Fruit fly (Drosophila melanogaster) whole organism, embryonic: ENCODE results near the gene ATPsynepsilonL.

Source experiments
- Bgb ChIP-seq: fragments of 200-800 bp; sonication (Bioruptor generic); IDR thresholded peaks from 2 replicates; pipeline ENCODE4 v1.3.6; 2022; ENCODE audit warnings: missing biosample characterization, missing genetic modification characterization; ENCODE audit not compliant: partially characterized antibody
- Bteb2 ChIP-seq: fragments of 200-800 bp; sonication (Bioruptor generic); optimal IDR thresholded peaks from 2 replicates; lab custom pipeline; 2016; ENCODE audit warnings: missing biosample characterization, missing genetic modification characterization
- CG10147 ChIP-seq: fragments of 200-800 bp; sonication (Bioruptor generic); optimal IDR thresholded peaks from 2 replicates; lab custom pipeline; 2019; ENCODE audit warnings: missing biosample characterization, mild to moderate bottlenecking, missing genetic modification characterization, moderate library complexity
- CG10979 ChIP-seq: fragments of 200-800 bp; sonication (Bioruptor generic); optimal IDR thresholded peaks from 2 replicates; lab custom pipeline; 2018; ENCODE audit warnings: missing biosample characterization, mild to moderate bottlenecking, missing genetic modification characterization, moderate library complexity
- CG11504 ChIP-seq: fragments of 200-800 bp; sonication (Bioruptor generic); optimal IDR thresholded peaks from 3 replicates; lab custom pipeline; 2019; ENCODE audit warnings: missing biosample characterization, mild to moderate bottlenecking, missing genetic modification characterization, moderate library complexity
- CG12236 ChIP-seq: fragments of 200-800 bp; sonication (Bioruptor generic); optimal IDR thresholded peaks from 2 replicates; lab custom pipeline; 2016; ENCODE audit warnings: missing biosample characterization, missing genetic modification characterization
- CG12744 ChIP-seq: fragments of 200-800 bp; sonication (Bioruptor generic); optimal IDR thresholded peaks from 2 replicates; lab custom pipeline; 2016; ENCODE audit warnings: missing biosample characterization, missing genetic modification characterization
- CG14441 ChIP-seq: fragments of 200-800 bp; sonication (Bioruptor generic); IDR thresholded peaks from 2 replicates; pipeline ENCODE4 v1.3.6; 2022; ENCODE audit warnings: missing biosample characterization, missing genetic modification characterization
- CG15269 ChIP-seq: fragments of 200-800 bp; sonication (Bioruptor generic); optimal IDR thresholded peaks from 2 replicates; lab custom pipeline; 2018; ENCODE audit warnings: missing biosample characterization, mild to moderate bottlenecking, missing genetic modification characterization, moderate library complexity
- CG17186 ChIP-seq: fragments of 200-800 bp; sonication (Bioruptor generic); optimal IDR thresholded peaks from 3 replicates; lab custom pipeline; 2017; ENCODE audit warnings: missing biosample characterization, missing genetic modification reagents, missing genetic modification characterization
- CG18476 ChIP-seq: fragments of 200-800 bp; sonication (Bioruptor generic); optimal IDR thresholded peaks from 2 replicates; lab custom pipeline; 2016; ENCODE audit warnings: missing biosample characterization, mild to moderate bottlenecking, missing genetic modification characterization
- CG2120 ChIP-seq: fragments of 200-800 bp; sonication (Bioruptor generic); optimal IDR thresholded peaks from 3 replicates; lab custom pipeline; 2016; ENCODE audit warnings: missing biosample characterization, missing genetic modification characterization
- CG5180 ChIP-seq: fragments of 200-800 bp; sonication (Bioruptor generic); optimal IDR thresholded peaks from 3 replicates; lab custom pipeline; 2017; ENCODE audit warnings: missing biosample characterization, missing genetic modification characterization, mild to moderate bottlenecking, moderate library complexity, missing genetic modification reagents
- CG6813 ChIP-seq: fragments of 200-800 bp; sonication (Bioruptor generic); optimal IDR thresholded peaks from 2 replicates; lab custom pipeline; 2017; ENCODE audit warnings: missing biosample characterization, missing genetic modification characterization, mild to moderate bottlenecking, moderate library complexity, missing genetic modification reagents
- CG7357 ChIP-seq: fragments of 200-800 bp; sonication (Bioruptor generic); IDR thresholded peaks from 3 replicates; pipeline ENCODE4 v1.3.6; 2022; ENCODE audit warnings: missing biosample characterization, missing genetic modification characterization
- CkIIα-i1 ChIP-seq: fragments of 200-800 bp; sonication (Bioruptor generic); IDR thresholded peaks from 2 replicates; pipeline ENCODE4 v1.3.6; 2022; ENCODE audit warnings: missing biosample characterization, missing genetic modification characterization
- CoRest ChIP-seq: fragments of 200-800 bp; sonication (Bioruptor generic); optimal IDR thresholded peaks from 3 replicates; lab custom pipeline; 2018; ENCODE audit warnings: missing biosample characterization, mild to moderate bottlenecking, missing genetic modification characterization, moderate library complexity
- Dek ChIP-seq: fragments of 200-800 bp; sonication (Bioruptor generic); optimal IDR thresholded peaks from 3 replicates; lab custom pipeline; 2019; ENCODE audit warnings: missing biosample characterization, mild to moderate bottlenecking, missing genetic modification characterization, moderate library complexity
- GATAe ChIP-seq: fragments of 200-800 bp; sonication (Bioruptor generic); conservative IDR thresholded peaks from 2 replicates; pipeline ENCODE4 v1.3.6; 2022; ENCODE audit warnings: missing biosample characterization, missing genetic modification characterization
- Gsc ChIP-seq: fragments of 200-800 bp; sonication (Bioruptor generic); IDR thresholded peaks from 2 replicates; pipeline ENCODE4 v1.3.6; 2022; ENCODE audit warnings: missing biosample characterization, missing genetic modification characterization
- HHEX ChIP-seq: fragments of 200-800 bp; sonication (Bioruptor generic); optimal IDR thresholded peaks from 3 replicates; lab custom pipeline; 2017; ENCODE audit warnings: missing biosample characterization, mild to moderate bottlenecking, missing genetic modification characterization, missing genetic modification reagents
- Hr3 ChIP-seq: fragments of 200-800 bp; sonication (Bioruptor generic); optimal IDR thresholded peaks from 3 replicates; lab custom pipeline; 2016; ENCODE audit warnings: missing biosample characterization, missing genetic modification characterization
- Hr39 ChIP-seq: fragments of >200 bp; optimal IDR thresholded peaks from 2 replicates; lab custom pipeline; 2017
- Kr ChIP-seq: fragments of 200-800 bp; sonication (Bioruptor generic); optimal IDR thresholded peaks from 2 replicates; lab custom pipeline; 2017; ENCODE audit warnings: missing biosample characterization, mild to moderate bottlenecking, missing genetic modification characterization
- MESR4 ChIP-seq: fragments of 200-800 bp; sonication (Bioruptor generic); optimal IDR thresholded peaks from 2 replicates; lab custom pipeline; 2018; ENCODE audit warnings: missing biosample characterization, mild to moderate bottlenecking, missing genetic modification characterization, moderate library complexity
- Myb ChIP-seq: fragments of 200-800 bp; sonication (Bioruptor generic); optimal IDR thresholded peaks from 2 replicates; lab custom pipeline; 2016; ENCODE audit warnings: missing biosample characterization, missing genetic modification characterization
- NC2β ChIP-seq: fragments of 200-800 bp; sonication (Bioruptor generic); optimal IDR thresholded peaks from 2 replicates; lab custom pipeline; 2016; ENCODE audit warnings: missing biosample characterization, missing genetic modification characterization
- Nf-YB ChIP-seq: fragments of 200-800 bp; sonication (Bioruptor generic); optimal IDR thresholded peaks from 3 replicates; lab custom pipeline; 2019; ENCODE audit warnings: missing biosample characterization, mild to moderate bottlenecking, missing genetic modification characterization, moderate library complexity
- Stat92E ChIP-seq, 3 experiments: fragments of >200 bp in 2 of 3; fragments of 200-800 bp in 1 of 3; sonication (Bioruptor generic) in 1 of 3; optimal IDR thresholded peaks; 2 replicates each; lab custom pipeline; 2017 to 2019; ENCODE audit warnings: missing biosample characterization in 3 of 3, missing genetic modification characterization in 3 of 3, mild to moderate bottlenecking in 1 of 3, moderate library complexity in 1 of 3
- YL-1 ChIP-seq: fragments of 200-800 bp; sonication (Bioruptor generic); optimal IDR thresholded peaks from 3 replicates; lab custom pipeline; 2017; ENCODE audit warnings: missing biosample characterization, mild to moderate bottlenecking, missing genetic modification characterization
- ab ChIP-seq: fragments of 200-800 bp; sonication (Bioruptor generic); optimal IDR thresholded peaks from 2 replicates; lab custom pipeline; 2016; ENCODE audit warnings: missing biosample characterization, missing genetic modification characterization
- al ChIP-seq: fragments of 200-800 bp; sonication (Bioruptor generic); IDR thresholded peaks from 2 replicates; pipeline ENCODE4 v1.3.6; 2022; ENCODE audit warnings: missing biosample characterization, missing genetic modification characterization
- aop ChIP-seq: fragments of 200-800 bp; sonication (Bioruptor generic); IDR thresholded peaks from 2 replicates; pipeline ENCODE4 v1.3.6; 2022; ENCODE audit warnings: missing biosample characterization, missing genetic modification characterization
- bsh ChIP-seq, 2 experiments: fragments of 200-800 bp; sonication (Bioruptor generic); optimal IDR thresholded peaks; 2 replicates each; lab custom pipeline; 2017 to 2018; ENCODE audit warnings: mild to moderate bottlenecking in 2 of 2, missing biosample characterization in 2 of 2, missing genetic modification characterization in 2 of 2, moderate library complexity in 1 of 2
- chm ChIP-seq: fragments of 200-800 bp; sonication (Bioruptor generic); IDR thresholded peaks from 2 replicates; pipeline ENCODE4 v1.3.6; 2022; ENCODE audit warnings: missing biosample characterization, missing genetic modification characterization
- dm ChIP-seq: fragments of 200-800 bp; sonication (Bioruptor generic); optimal IDR thresholded peaks from 3 replicates; lab custom pipeline; 2016; ENCODE audit warnings: missing biosample characterization, missing genetic modification characterization
- gfzf ChIP-seq: fragments of 200-800 bp; sonication (Bioruptor generic); optimal IDR thresholded peaks from 2 replicates; lab custom pipeline; 2016; ENCODE audit warnings: missing biosample characterization, mild to moderate bottlenecking, missing genetic modification characterization, moderate library complexity
- grn ChIP-seq: fragments of 200-800 bp; sonication (Bioruptor generic); optimal IDR thresholded peaks from 3 replicates; lab custom pipeline; 2017; ENCODE audit warnings: missing biosample characterization, missing genetic modification characterization
- gsb-n ChIP-seq: fragments of 200-800 bp; sonication (Bioruptor generic); optimal IDR thresholded peaks from 3 replicates; lab custom pipeline; 2018; ENCODE audit warnings: missing biosample characterization, mild to moderate bottlenecking, missing genetic modification characterization
- gt ChIP-seq: fragments of 200-800 bp; sonication (Bioruptor generic); IDR thresholded peaks from 2 replicates; pipeline ENCODE4 v1.3.6; 2022; ENCODE audit warnings: missing biosample characterization, missing genetic modification characterization
- hb ChIP-seq: fragments of 200-800 bp; sonication (Bioruptor generic); IDR thresholded peaks from 3 replicates; pipeline ENCODE4 v1.3.6; 2022; ENCODE audit warnings: missing biosample characterization, missing genetic modification characterization; ENCODE audit not compliant: partially characterized antibody
- luna ChIP-seq: fragments of 200-800 bp; sonication (Bioruptor generic); optimal IDR thresholded peaks from 2 replicates; lab custom pipeline; 2016; ENCODE audit warnings: missing biosample characterization, missing genetic modification characterization
- mirr ChIP-seq: fragments of 200-800 bp; sonication (Bioruptor generic); optimal IDR thresholded peaks from 3 replicates; lab custom pipeline; 2018; ENCODE audit warnings: missing biosample characterization, mild to moderate bottlenecking, missing genetic modification characterization
- prd ChIP-seq, 3 experiments: fragments of >200 bp in 2 of 3; fragments of 200-800 bp in 1 of 3; sonication (Bioruptor generic) in 1 of 3; optimal IDR thresholded peaks in 2 of 3; IDR thresholded peaks in 1 of 3; 2 replicates in 2 of 3; 3 replicates in 1 of 3; pipeline versions ENCODE4 v1.3.6 to Lab custom; 2017 to 2022; ENCODE audit warnings: missing biosample characterization in 1 of 3, missing genetic modification characterization in 1 of 3
- row ChIP-seq: fragments of 200-800 bp; sonication (Bioruptor generic); IDR thresholded peaks from 3 replicates; pipeline ENCODE4 v1.3.6; 2022; ENCODE audit warnings: missing biosample characterization, missing genetic modification characterization
- sob ChIP-seq: fragments of 200-800 bp; sonication (Bioruptor generic); IDR thresholded peaks from 2 replicates; pipeline ENCODE4 v1.3.6; 2022; ENCODE audit warnings: missing biosample characterization, missing genetic modification characterization
- stwl ChIP-seq: fragments of 200-800 bp; sonication (Bioruptor generic); optimal IDR thresholded peaks from 3 replicates; lab custom pipeline; 2018; ENCODE audit warnings: missing biosample characterization, mild to moderate bottlenecking, missing genetic modification characterization, moderate library complexity
- z ChIP-seq: fragments of 200-800 bp; sonication (Bioruptor generic); IDR thresholded peaks from 3 replicates; pipeline ENCODE4 v1.3.6; 2022; ENCODE audit warnings: missing biosample characterization, missing genetic modification characterization

The ATPsynepsilonL gene

dm6 chr3R:10144103-10144998 lies 22.8 kb downstream of the ATPsynepsilonL start, which contains the start of the genes TAF1B and Invadolysin (continued):
- TF ChIP-seq grn (GFP tag; lab: Kevin White, UChicago), result peak; percentile 65
- TF ChIP-seq gfzf (GFP tag; lab: Kevin White, UChicago), result peak; percentile 99
- peak; percentile 51 for TF ChIP-seq CG10147
- TF ChIP-seq Nf-YB (GFP tag; lab: Kevin White, UChicago), result peak; percentile 19
- peak; percentile 46 for TF ChIP-seq NC2β (GFP tag; lab: Kevin White, UChicago)
- peak; percentile 8 for TF ChIP-seq CG6813 (GFP tag; lab: Kevin White, UChicago)
- TF ChIP-seq bsh (GFP tag; optimal IDR thresholded peaks at IDR 0.05; lab: Kevin White, UChicago), result peak in 1 of 2 experiments; percentile 31
- peak; percentile 48 for TF ChIP-seq Kr (GFP tag; lab: Kevin White, UChicago)
- TF ChIP-seq sob (GFP tag; lab: Robert Waterston, UW), result peak; percentile 53; the same call in 1 of the 2 replicates
- TF ChIP-seq chm, result peak; percentile 41; the same call in 1 of the 2 replicates
- TF ChIP-seq CG11504, result peak; percentile 61
- no peak for TF ChIP-seq luna (GFP tag; lab: Kevin White, UChicago)
- TF ChIP-seq dm (GFP tag; lab: Kevin White, UChicago), result peak; percentile 15
- no peak for TF ChIP-seq al (GFP tag; lab: Robert Waterston, UW)
- TF ChIP-seq CG17186 (GFP tag; lab: Kevin White, UChicago), result peak; percentile 38
- TF ChIP-seq Stat92E (GFP tag; optimal IDR thresholded peaks at IDR 0.05; lab: Kevin White, UChicago), result peak in 1 of 3 experiments; percentile 35
- TF ChIP-seq gsb-n (tag; lab: Kevin White, UChicago), result peak; percentile 55
- no peak for TF ChIP-seq CG7357 (GFP tag; lab: Robert Waterston, UW)
- TF ChIP-seq CG10979 (tag; lab: Kevin White, UChicago), result peak; percentile 8
- TF ChIP-seq gt (GFP tag; lab: Robert Waterston, UW), result no peak
- TF ChIP-seq CG2120, result peak; percentile 69
- peak; percentile 31 for TF ChIP-seq CG15269 (tag; lab: Kevin White, UChicago)
- peak; percentile 67 for TF ChIP-seq YL-1 (GFP tag; lab: Kevin White, UChicago)
- no peak for TF ChIP-seq CkIIα-i1 (GFP tag; lab: Robert Waterston, UW)
- TF ChIP-seq stwl (tag; lab: Kevin White, UChicago), result peak; percentile 80
- TF ChIP-seq aop (GFP tag; lab: Robert Waterston, UW), result no peak
- TF ChIP-seq GATAe (GFP tag; lab: Robert Waterston, UW), result no peak
- peak; percentile 71; the same call in 2 of the 3 replicates for TF ChIP-seq z (GFP tag; lab: Robert Waterston, UW)
- TF ChIP-seq row, result peak; percentile 67
- no peak for TF ChIP-seq HHEX (GFP tag; lab: Kevin White, UChicago)
- peak; percentile 90 for TF ChIP-seq Bgb (GFP tag; lab: Robert Waterston, UW)
- peak; percentile 36 for TF ChIP-seq CG18476 (GFP tag; lab: Kevin White, UChicago)
- no peak for TF ChIP-seq ab
- TF ChIP-seq CG12236, result no peak
- TF ChIP-seq CG5180, result no peak
- peak; percentile 64 for TF ChIP-seq CG14441 (GFP tag; lab: Robert Waterston, UW)
- no peak for TF ChIP-seq CG12744 (GFP tag; lab: Kevin White, UChicago)
- TF ChIP-seq Dek (tag; lab: Kevin White, UChicago), result peak; percentile 55
- TF ChIP-seq hb (GFP tag; lab: Robert Waterston, UW), result peak; percentile 89
- peak; percentile 57 for TF ChIP-seq mirr (GFP tag; lab: Kevin White, UChicago)
- no peak for TF ChIP-seq Bteb2 (GFP tag; lab: Kevin White, UChicago)
- no peak for TF ChIP-seq prd (optimal IDR thresholded peaks at IDR 0.05; lab: Kevin White, UChicago)
- peak; percentile 56; the same call in 2 of the 3 replicates for TF ChIP-seq prd (GFP tag; IDR thresholded peaks at IDR 0.05; lab: Robert Waterston, UW)
- no peak for TF ChIP-seq Gsc (GFP tag; lab: Robert Waterston, UW)
- TF ChIP-seq Hr39 (lab: Kevin White, UChicago), result no peak
- peak; percentile 86 for TF ChIP-seq Myb (GFP tag; lab: Kevin White, UChicago)
- TF ChIP-seq MESR4 (GFP tag; lab: Kevin White, UChicago), result peak; percentile 79
- peak; percentile 67 for TF ChIP-seq CoRest (tag; lab: Kevin White, UChicago)
- peak; percentile 51 for TF ChIP-seq Hr3
